Worm (Caenorhabditis elegans): ENCODE measurements around the gene F18A1.1.

The F18A1.1 gene

ce11 chrII:7663028-7663427 is 21.7 kb upstream of the F18A1.1 start:
- TF ChIP-seq nhr-21 (tag; optimal IDR thresholded peaks at IDR 0.05) (no peak), crh-2 (tag; optimal IDR thresholded peaks at IDR 0.05) (no peak), ceh-16 (tag; optimal IDR thresholded peaks at IDR 0.05) (no peak), elt-1 (tag; optimal IDR thresholded peaks at IDR 0.05) (no peak), nhr-129 (tag; optimal IDR thresholded peaks at IDR 0.05) (no peak), zag-1 (tag; optimal IDR thresholded peaks at IDR 0.05) (no peak), lsy-2 (tag; optimal IDR thresholded peaks at IDR 0.05) (no peak), ceh-82 (tag; optimal IDR thresholded peaks at IDR 0.05) (no peak), sem-4 (tag; optimal IDR thresholded peaks at IDR 0.05) (no peak), mbf-1 (tag; optimal IDR thresholded peaks at IDR 0.05) (no peak), nhr-25 (tag; optimal IDR thresholded peaks at IDR 0.05) (no peak), nhr-6 (tag; optimal IDR thresholded peaks at IDR 0.05) (no peak)

- TF ChIP-seq nhr-129 (tag; optimal IDR thresholded peaks at IDR 0.05) (peak; percentile 36), unc-55 (GFP tag; optimal IDR thresholded peaks at IDR 0.05) (peak; percentile 24), fos-1 (tag; optimal IDR thresholded peaks at IDR 0.05) (peak; percentile 9), lsy-2 (tag; optimal IDR thresholded peaks at IDR 0.05) (peak in 1 of 2 experiments; percentile 37), C34F6.9 (tag; optimal IDR thresholded peaks at IDR 0.05) (peak; percentile 55), ztf-1 (GFP tag; conservative IDR thresholded peaks at IDR 0.05) (no peak)
These were observed 20.7 kb upstream of the F18A1.1 start, which contains the start of the genes F18A1.7 and rpa-1 for ce11 chrII:7663704-7664660. Gene F18A1.7, minus strand, starts transcription at chrII:7663754. Gene rpa-1, plus strand, starts transcription at chrII:7664582.

ce11 chrII:7666338-7666737 is 18.4 kb upstream of the F18A1.1 start:
- no peak for TF ChIP-seq F13H6.1 (tag; optimal IDR thresholded peaks at IDR 0.05)
- TF ChIP-seq C34F6.9 (tag; optimal IDR thresholded peaks at IDR 0.05): no peak
- no peak for TF ChIP-seq zag-1 (tag; optimal IDR thresholded peaks at IDR 0.05)
- no peak for TF ChIP-seq unc-39 (tag; optimal IDR thresholded peaks at IDR 0.05)
- TF ChIP-seq nhr-129 (tag; optimal IDR thresholded peaks at IDR 0.05): no peak
- no peak for TF ChIP-seq nhr-23 (tag; optimal IDR thresholded peaks at IDR 0.05)
- no peak for TF ChIP-seq peb-1 (tag; optimal IDR thresholded peaks at IDR 0.05)
- TF ChIP-seq egl-27 (tag; optimal IDR thresholded peaks at IDR 0.05): no peak
- TF ChIP-seq mbf-1 (tag; optimal IDR thresholded peaks at IDR 0.05): no peak
- no peak for TF ChIP-seq dmd-4 (tag; optimal IDR thresholded peaks at IDR 0.05)
- no peak for TF ChIP-seq nhr-11 (tag; optimal IDR thresholded peaks at IDR 0.05)
- TF ChIP-seq elt-3 (tag; optimal IDR thresholded peaks at IDR 0.05): no peak
- TF ChIP-seq skn-1 (tag; optimal IDR thresholded peaks at IDR 0.05): no peak
- no peak for TF ChIP-seq nhr-25 (tag; optimal IDR thresholded peaks at IDR 0.05)
- TF ChIP-seq ceh-82 (tag; optimal IDR thresholded peaks at IDR 0.05): no peak
- TF ChIP-seq fos-1 (tag; optimal IDR thresholded peaks at IDR 0.05): no peak
- no peak for TF ChIP-seq alr-1 (tag; optimal IDR thresholded peaks at IDR 0.05)
- TF ChIP-seq sem-4 (tag; optimal IDR thresholded peaks at IDR 0.05): no peak
- no peak for TF ChIP-seq sma-3 (GFP tag; optimal IDR thresholded peaks at IDR 0.05)
- TF ChIP-seq nhr-12 (tag; optimal IDR thresholded peaks at IDR 0.05): no peak

ce11 chrII:7666967-7667366 is 17.7 kb upstream of the F18A1.1 start, which contains the start of gene lir-2:
Gene lir-2, plus strand, starts transcription at chrII:7667267.
- no peak for TF ChIP-seq nhr-237 (tag; optimal IDR thresholded peaks at IDR 0.05)
- TF ChIP-seq nhr-25 (tag; optimal IDR thresholded peaks at IDR 0.05): peak; percentile 3

ce11 chrII:7669409-7669808 is 15.3 kb upstream of the F18A1.1 start:
- TF ChIP-seq egl-27 (tag; optimal IDR thresholded peaks at IDR 0.05): no peak
- no peak for TF ChIP-seq lin-13 (GFP tag; optimal IDR thresholded peaks at IDR 0.05)
- no peak for TF ChIP-seq aly-2 (tag; optimal IDR thresholded peaks at IDR 0.05)
- no peak for TF ChIP-seq skn-1 (tag; optimal IDR thresholded peaks at IDR 0.05)
- no peak for TF ChIP-seq dmd-4 (tag; optimal IDR thresholded peaks at IDR 0.05)
- no peak for TF ChIP-seq peb-1 (tag; optimal IDR thresholded peaks at IDR 0.05)
- TF ChIP-seq mab-5 (tag; optimal IDR thresholded peaks at IDR 0.05): no peak
- TF ChIP-seq unc-39 (tag; optimal IDR thresholded peaks at IDR 0.05): no peak
- no peak for TF ChIP-seq nhr-6 (tag; optimal IDR thresholded peaks at IDR 0.05)
- no peak for TF ChIP-seq mdl-1 (tag; optimal IDR thresholded peaks at IDR 0.05)
- TF ChIP-seq ceh-82 (tag; optimal IDR thresholded peaks at IDR 0.05): no peak
- TF ChIP-seq gmeb-1 (tag; optimal IDR thresholded peaks at IDR 0.05): no peak
- no peak for TF ChIP-seq R02D3.7 (tag; optimal IDR thresholded peaks at IDR 0.05)
- TF ChIP-seq nhr-11 (tag; optimal IDR thresholded peaks at IDR 0.05): no peak
- TF ChIP-seq nhr-23 (tag; optimal IDR thresholded peaks at IDR 0.05): no peak
- no peak for TF ChIP-seq alr-1 (tag; optimal IDR thresholded peaks at IDR 0.05)
- no peak for TF ChIP-seq snpc-4 (tag; optimal IDR thresholded peaks at IDR 0.05)
- TF ChIP-seq elt-3 (tag; optimal IDR thresholded peaks at IDR 0.05): no peak
- TF ChIP-seq sem-4 (tag; optimal IDR thresholded peaks at IDR 0.05): peak; percentile 15
- TF ChIP-seq lin-39 (tag; optimal IDR thresholded peaks at IDR 0.05): no peak
- no peak for TF ChIP-seq sma-3 (GFP tag; optimal IDR thresholded peaks at IDR 0.05)
- no peak for TF ChIP-seq elt-1 (tag; optimal IDR thresholded peaks at IDR 0.05)
- TF ChIP-seq ztf-11 (tag; optimal IDR thresholded peaks at IDR 0.05): no peak
- TF ChIP-seq F13H6.1 (tag; optimal IDR thresholded peaks at IDR 0.05): peak; percentile 26
- no peak for TF ChIP-seq nhr-21 (tag; optimal IDR thresholded peaks at IDR 0.05)
- no peak for TF ChIP-seq ztf-1 (GFP tag; conservative IDR thresholded peaks at IDR 0.05)
- no peak for TF ChIP-seq nhr-237 (tag; optimal IDR thresholded peaks at IDR 0.05)
- no peak for TF ChIP-seq ceh-16 (tag; optimal IDR thresholded peaks at IDR 0.05)
- peak; percentile 69 for TF ChIP-seq nhr-129 (tag; optimal IDR thresholded peaks at IDR 0.05)
- TF ChIP-seq ama-1 (optimal IDR thresholded peaks at IDR 0.05): no peak
- TF ChIP-seq zag-1 (tag; optimal IDR thresholded peaks at IDR 0.05): no peak
- no peak for TF ChIP-seq sma-9 (GFP tag; optimal IDR thresholded peaks at IDR 0.05)
- no peak for TF ChIP-seq sma-9 (tag; optimal IDR thresholded peaks at IDR 0.05)
